Comparison of ENCODE assay signal across 2 fruit fly cellular contexts in genomic region chrX:12241032-12241431, dm6.
A peak's percentile ranks its signal among the peaks of the same experiment; 100 is the strongest.
TF ChIP-seq lines count a peak whose summit lies in the region.

No protein-coding gene starts in this region.

TF ChIP-seq in whole organism, embryonic, 481 proteins besides CTCF, POLR2A, EP300 and RAD21 (continued from another document and continues in another):
- 0 out of 2 replicates have a peak, but pooled peaks have one; percentile 20 for TF ChIP-seq seq (GFP tag; IDR thresholded peaks at IDR 0.05; lab: Robert Waterston, UW)
- peak; percentile 44; the same call in 1 of the 2 replicates for TF ChIP-seq CG32532 (GFP tag; IDR thresholded peaks at IDR 0.05; lab: Robert Waterston, UW)
- TF ChIP-seq CG13894 (tag; optimal IDR thresholded peaks at IDR 0.05; lab: Kevin White, UChicago), result no peak
- peak; percentile 35 for TF ChIP-seq bcd (GFP tag; optimal IDR thresholded peaks at IDR 0.05; lab: Kevin White, UChicago)
- peak; percentile 0 for TF ChIP-seq chn (GFP tag; optimal IDR thresholded peaks at IDR 0.05; lab: Kevin White, UChicago)
- TF ChIP-seq ATbp (GFP tag; optimal IDR thresholded peaks at IDR 0.05; lab: Kevin White, UChicago), result peak; percentile 46
- 0 out of 2 replicates have a peak, but pooled peaks have one; percentile 23 for TF ChIP-seq H2.0 (GFP tag; IDR thresholded peaks at IDR 0.05; lab: Robert Waterston, UW)
- TF ChIP-seq Blimp-1 (GFP tag; optimal IDR thresholded peaks at IDR 0.05; lab: Kevin White, UChicago), result peak; percentile 51
- peak; percentile 29 for TF ChIP-seq CoRest (tag; optimal IDR thresholded peaks at IDR 0.05; lab: Kevin White, UChicago)
- peak; percentile 41 for TF ChIP-seq CG7556 (GFP tag; optimal IDR thresholded peaks at IDR 0.05; lab: Kevin White, UChicago)
- TF ChIP-seq Hmr (GFP tag; optimal IDR thresholded peaks at IDR 0.05; lab: Kevin White, UChicago), result peak; percentile 47
- TF ChIP-seq prd (optimal IDR thresholded peaks at IDR 0.05; lab: Kevin White, UChicago), result no peak
- TF ChIP-seq prd (GFP tag; IDR thresholded peaks at IDR 0.05; lab: Robert Waterston, UW), result peak; percentile 41; the same call in 2 of the 3 replicates
- TF ChIP-seq sim (GFP tag; IDR thresholded peaks at IDR 0.05; lab: Robert Waterston, UW), result no peak
- TF ChIP-seq jigr1 (GFP tag; IDR thresholded peaks at IDR 0.05; lab: Robert Waterston, UW), result no peak
- no peak for TF ChIP-seq ab (GFP tag; optimal IDR thresholded peaks at IDR 0.05; lab: Kevin White, UChicago)
- TF ChIP-seq CG32772 (GFP tag; IDR thresholded peaks at IDR 0.05; lab: Robert Waterston, UW), result peak; percentile 36; the same call in 1 of the 2 replicates
- peak; percentile 23 for TF ChIP-seq Xbp1 (GFP tag; optimal IDR thresholded peaks at IDR 0.05; lab: Kevin White, UChicago)
- TF ChIP-seq Dbx (GFP tag; IDR thresholded peaks at IDR 0.05; lab: Robert Waterston, UW), result 0 out of 3 replicates have a peak, but pooled peaks have one; percentile 41
- TF ChIP-seq bsh (GFP tag; optimal IDR thresholded peaks at IDR 0.05; lab: Kevin White, UChicago), result peak in 1 of 2 experiments; percentile 65
- 0 out of 2 replicates have a peak, but pooled peaks have one; percentile 28 for TF ChIP-seq CG6689 (GFP tag; IDR thresholded peaks at IDR 0.05; lab: Robert Waterston, UW)
- TF ChIP-seq lab (GFP tag; optimal IDR thresholded peaks at IDR 0.05; lab: Kevin White, UChicago), result peak; percentile 69
- TF ChIP-seq CG9727 (GFP tag; optimal IDR thresholded peaks at IDR 0.05; lab: Kevin White, UChicago), result peak; percentile 25
- peak in 1 of 2 experiments; percentile 53 for TF ChIP-seq Hr51 (GFP tag; optimal IDR thresholded peaks at IDR 0.05; lab: Kevin White, UChicago)
- TF ChIP-seq Abd-B (GFP tag; optimal IDR thresholded peaks at IDR 0.05; lab: Kevin White, UChicago), result peak; percentile 13
- peak; percentile 7 for TF ChIP-seq dmrt11E (tag; optimal IDR thresholded peaks at IDR 0.05; lab: Kevin White, UChicago)
- TF ChIP-seq CG10979 (tag; optimal IDR thresholded peaks at IDR 0.05; lab: Kevin White, UChicago), result peak; percentile 55
- no peak for TF ChIP-seq CG17912 (GFP tag; optimal IDR thresholded peaks at IDR 0.05; lab: Kevin White, UChicago)
- peak; percentile 41 for TF ChIP-seq NfI (GFP tag; optimal IDR thresholded peaks at IDR 0.05; lab: Kevin White, UChicago)
- TF ChIP-seq sisA (GFP tag; IDR thresholded peaks at IDR 0.05; lab: Robert Waterston, UW), result peak; percentile 54
- TF ChIP-seq hkb (optimal IDR thresholded peaks at IDR 0.05; lab: Kevin White, UChicago), result no peak
- peak; percentile 56 for TF ChIP-seq hkb (GFP tag; IDR thresholded peaks at IDR 0.05; lab: Robert Waterston, UW)
- TF ChIP-seq H15 (GFP tag; IDR thresholded peaks at IDR 0.05; lab: Robert Waterston, UW), result peak; percentile 26; the same call in 1 of the 3 replicates
- peak; percentile 54 for TF ChIP-seq grau (tag; optimal IDR thresholded peaks at IDR 0.05; lab: Kevin White, UChicago)
- peak; percentile 22 for TF ChIP-seq CG13775 (GFP tag; optimal IDR thresholded peaks at IDR 0.05; lab: Kevin White, UChicago)
- no peak for TF ChIP-seq fd3F (GFP tag; optimal IDR thresholded peaks at IDR 0.05; lab: Kevin White, UChicago)
- no peak for TF ChIP-seq croc (GFP tag; conservative IDR thresholded peaks at IDR 0.05; lab: Robert Waterston, UW)
- no peak for TF ChIP-seq E2f2 (GFP tag; IDR thresholded peaks at IDR 0.05; lab: Robert Waterston, UW)
- TF ChIP-seq CG11695 (GFP tag; IDR thresholded peaks at IDR 0.05; lab: Robert Waterston, UW), result 0 out of 3 replicates have a peak, but pooled peaks have one; percentile 20
- TF ChIP-seq ro (GFP tag; IDR thresholded peaks at IDR 0.05; lab: Robert Waterston, UW), result 0 out of 2 replicates have a peak, but pooled peaks have one; percentile 10
- TF ChIP-seq CG3281 (GFP tag; optimal IDR thresholded peaks at IDR 0.05; lab: Kevin White, UChicago), result peak; percentile 39
- TF ChIP-seq Six4 (GFP tag; optimal IDR thresholded peaks at IDR 0.05; lab: Kevin White, UChicago), result no peak
- TF ChIP-seq MBD-R2 (GFP tag; IDR thresholded peaks at IDR 0.05; lab: Robert Waterston, UW), result peak; percentile 10; the same call in 1 of the 2 replicates
- TF ChIP-seq HHEX (GFP tag; optimal IDR thresholded peaks at IDR 0.05; lab: Kevin White, UChicago), result peak; percentile 50
- TF ChIP-seq Vsx1 (GFP tag; optimal IDR thresholded peaks at IDR 0.05; lab: Kevin White, UChicago), result no peak
- TF ChIP-seq scrt (GFP tag; optimal IDR thresholded peaks at IDR 0.05; lab: Kevin White, UChicago), result peak; percentile 25
- peak; percentile 61; the same call in 1 of the 2 replicates for TF ChIP-seq HLH3B (GFP tag; IDR thresholded peaks at IDR 0.05; lab: Robert Waterston, UW)
- TF ChIP-seq CG12942 (GFP tag; optimal IDR thresholded peaks at IDR 0.05; lab: Kevin White, UChicago), result no peak
- peak; percentile 45; the same call in 1 of the 2 replicates for TF ChIP-seq ara (GFP tag; IDR thresholded peaks at IDR 0.05; lab: Robert Waterston, UW)
- TF ChIP-seq twi (tag; optimal IDR thresholded peaks at IDR 0.05; lab: Kevin White, UChicago), result no peak
- TF ChIP-seq CG17361 (GFP tag; IDR thresholded peaks at IDR 0.05; lab: Robert Waterston, UW), result 0 out of 3 replicates have a peak, but pooled peaks have one; percentile 21
- TF ChIP-seq fru (optimal IDR thresholded peaks at IDR 0.05; lab: Kevin White, UChicago), result no peak
- TF ChIP-seq CG34422 (GFP tag; IDR thresholded peaks at IDR 0.05; lab: Robert Waterston, UW), result no peak
- TF ChIP-seq CG14710 (tag; optimal IDR thresholded peaks at IDR 0.05; lab: Kevin White, UChicago), result peak; percentile 20
- peak; percentile 51; the same call in 1 of the 2 replicates for TF ChIP-seq CG14441 (GFP tag; IDR thresholded peaks at IDR 0.05; lab: Robert Waterston, UW)
- TF ChIP-seq ap (GFP tag; IDR thresholded peaks at IDR 0.05; lab: Robert Waterston, UW), result 0 out of 2 replicates have a peak, but pooled peaks have one; percentile 7
- no peak for TF ChIP-seq Doc3 (GFP tag; IDR thresholded peaks at IDR 0.05; lab: Robert Waterston, UW; ENCODE audit: partially characterized antibody)
- peak; percentile 13 for TF ChIP-seq D19A (tag; optimal IDR thresholded peaks at IDR 0.05; lab: Kevin White, UChicago)
- TF ChIP-seq ewg (GFP tag; optimal IDR thresholded peaks at IDR 0.05; lab: Kevin White, UChicago), result peak; percentile 1
- peak; percentile 14 for TF ChIP-seq CG8388 (GFP tag; optimal IDR thresholded peaks at IDR 0.05; lab: Kevin White, UChicago)
- no peak for TF ChIP-seq Neu2 (GFP tag; optimal IDR thresholded peaks at IDR 0.05; lab: Kevin White, UChicago; ENCODE audit: borderline replicate concordance)
- TF ChIP-seq slbo (GFP tag; IDR thresholded peaks at IDR 0.05; lab: Robert Waterston, UW), result peak; percentile 59; the same call in 1 of the 2 replicates

TF ChIP-seq in whole organism, prepupa, 60 proteins besides CTCF, POLR2A, EP300 and RAD21 (continued from another document):
- TF ChIP-seq fd59A (GFP tag; optimal IDR thresholded peaks at IDR 0.05; lab: Kevin White, UChicago) (no peak), acj6 (GFP tag; optimal IDR thresholded peaks at IDR 0.05; lab: Kevin White, UChicago) (no peak), net (GFP tag; optimal IDR thresholded peaks at IDR 0.05; lab: Kevin White, UChicago) (no peak), Sox14 (GFP tag; optimal IDR thresholded peaks at IDR 0.05; lab: Kevin White, UChicago) (peak; percentile 29), achi (GFP tag; optimal IDR thresholded peaks at IDR 0.05; lab: Kevin White, UChicago) (peak; percentile 45), CG6792 (GFP tag; optimal IDR thresholded peaks at IDR 0.05; lab: Kevin White, UChicago) (no peak), CG8319 (GFP tag; optimal IDR thresholded peaks at IDR 0.05; lab: Kevin White, UChicago) (no peak), Gug (GFP tag; IDR thresholded peaks at IDR 0.05; lab: Robert Waterston, UW) (no peak), Hr4 (GFP tag; optimal IDR thresholded peaks at IDR 0.05; lab: Kevin White, UChicago) (peak; percentile 31), CG9139 (GFP tag; optimal IDR thresholded peaks at IDR 0.05; lab: Kevin White, UChicago) (no peak), topi (GFP tag; optimal IDR thresholded peaks at IDR 0.05; lab: Kevin White, UChicago) (peak; percentile 36), CG6163 (GFP tag; IDR thresholded peaks at IDR 0.05; lab: Robert Waterston, UW) (peak; percentile 54; the same call in 2 of the 3 replicates), CG6854 (GFP tag; optimal IDR thresholded peaks at IDR 0.05; lab: Kevin White, UChicago) (no peak), CG10669 (GFP tag; optimal IDR thresholded peaks at IDR 0.05; lab: Kevin White, UChicago) (peak; percentile 17), lz (GFP tag; optimal IDR thresholded peaks at IDR 0.05; lab: Kevin White, UChicago) (peak; percentile 10), Met (GFP tag; optimal IDR thresholded peaks at IDR 0.05; lab: Kevin White, UChicago) (peak; percentile 46), CG6276 (GFP tag; optimal IDR thresholded peaks at IDR 0.05; lab: Kevin White, UChicago) (peak; percentile 3), CG31627 (GFP tag; optimal IDR thresholded peaks at IDR 0.05; lab: Kevin White, UChicago) (no peak), eg (GFP tag; IDR thresholded peaks at IDR 0.05; lab: Robert Waterston, UW) (peak; percentile 54; the same call in 2 of the 3 replicates), CG1621 (tag; optimal IDR thresholded peaks at IDR 0.05; lab: Kevin White, UChicago) (peak; percentile 2), vri (GFP tag; optimal IDR thresholded peaks at IDR 0.05; lab: Kevin White, UChicago) (no peak), Ets21C (GFP tag; optimal IDR thresholded peaks at IDR 0.05; lab: Kevin White, UChicago) (no peak), CG15336 (GFP tag; IDR thresholded peaks at IDR 0.05; lab: Robert Waterston, UW) (peak; percentile 45; the same call in 1 of the 2 replicates), ss (GFP tag; optimal IDR thresholded peaks at IDR 0.05; lab: Kevin White, UChicago) (no peak), CG11294 (GFP tag; IDR thresholded peaks at IDR 0.05; lab: Robert Waterston, UW) (no peak), CG32006 (GFP tag; optimal IDR thresholded peaks at IDR 0.05; lab: Kevin White, UChicago) (peak; percentile 56), Ets96B (tag; optimal IDR thresholded peaks at IDR 0.05; lab: Kevin White, UChicago) (peak; percentile 30)
TF ChIP-seq in whole organism, prepupa: peak in this region for 27.
